Fruit fly (Drosophila melanogaster): ENCODE measurements around the gene slou.
A peak's percentile ranks its signal among the peaks of the same experiment; 100 is the strongest.

Gene slou

DNA sequence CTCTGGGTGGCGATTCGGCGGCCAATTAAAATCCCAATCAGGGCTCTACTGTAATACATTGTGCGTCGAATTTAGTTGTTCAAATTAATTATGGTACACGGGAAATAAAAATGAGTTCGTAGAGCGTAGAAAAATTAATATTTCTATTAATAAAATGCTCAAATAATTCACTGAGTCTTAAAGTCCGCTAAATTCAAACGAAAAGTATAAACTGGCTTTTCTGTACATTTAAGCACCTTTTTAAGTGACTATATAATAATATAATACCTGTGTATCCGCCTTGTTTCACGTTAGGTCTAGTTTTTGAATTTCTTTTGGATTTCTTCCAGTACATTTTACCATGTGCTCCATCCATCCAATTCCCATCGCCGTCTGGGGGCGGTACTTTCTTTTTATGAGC, 9.8 kb upstream of the slou start:
- no peak for TF ChIP-seq CG17801 (GFP tag; optimal IDR thresholded peaks at IDR 0.05; ENCODE audit: partially characterized antibody)

DNA sequence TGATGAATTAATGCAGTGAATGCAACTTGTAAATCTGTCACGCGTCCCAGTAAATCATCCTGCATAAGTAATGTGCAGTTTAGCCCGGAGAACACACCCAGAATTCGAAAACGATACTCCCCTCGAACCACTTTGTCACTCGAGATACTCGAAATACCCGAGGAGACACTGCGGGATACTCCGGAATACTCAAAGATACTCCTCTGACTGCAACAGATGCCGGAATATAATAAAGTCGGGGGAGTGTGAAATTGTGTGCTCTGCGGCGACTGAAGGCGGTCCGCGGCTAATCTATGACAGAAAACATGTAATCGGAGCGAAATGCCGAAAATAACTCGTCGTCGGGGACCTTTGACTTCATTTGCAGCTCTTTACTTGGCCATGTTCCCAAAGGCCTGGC, 9.4 kb upstream of the slou start:
- no peak for TF ChIP-seq CG17801 (GFP tag; optimal IDR thresholded peaks at IDR 0.05; ENCODE audit: partially characterized antibody)

DNA sequence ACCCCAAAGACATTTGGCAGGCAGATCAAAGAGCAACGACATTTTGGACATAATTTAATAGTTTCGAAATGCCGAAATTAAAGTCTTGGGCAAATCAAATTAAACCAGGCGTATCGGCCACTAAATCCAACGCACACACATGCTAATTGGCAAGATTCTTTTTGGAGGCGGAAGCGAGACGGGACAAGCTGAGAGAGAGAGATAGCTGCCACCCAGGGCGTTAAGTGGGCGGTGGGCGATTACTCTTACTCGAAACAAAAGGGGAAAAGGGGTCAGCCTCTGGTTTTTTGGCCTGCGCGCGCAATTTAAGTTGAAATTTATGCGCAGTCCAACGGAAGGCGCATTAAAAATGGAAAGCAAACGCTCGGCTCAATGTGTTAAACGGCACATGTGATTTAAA, 6.3 kb upstream of the slou start:
- TF ChIP-seq CG17801 (GFP tag; optimal IDR thresholded peaks at IDR 0.05; ENCODE audit: partially characterized antibody) = no peak

DNA sequence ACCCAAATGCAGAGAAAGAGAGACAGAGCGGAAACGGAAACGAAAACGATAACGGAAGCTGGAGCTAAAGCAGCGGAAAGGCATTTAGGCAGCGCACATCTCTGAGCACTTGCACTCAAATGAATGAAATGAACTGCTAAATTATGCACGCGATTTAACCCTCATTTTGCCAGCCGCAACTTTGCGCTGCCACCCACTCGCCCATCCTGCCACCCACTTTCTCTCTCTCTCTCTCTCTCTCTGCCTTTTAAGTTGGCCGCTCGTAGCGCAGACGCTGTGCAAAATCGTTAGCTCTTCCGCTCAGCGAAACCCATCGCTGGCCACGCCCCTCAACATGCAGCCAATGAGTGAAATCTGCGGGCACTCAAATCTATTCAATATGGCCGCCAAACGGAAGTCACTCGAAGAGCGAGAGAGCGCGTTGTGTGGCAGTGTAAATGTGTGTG, 4.5 kb upstream of the slou start:
- no peak for TF ChIP-seq CG17801 (GFP tag; optimal IDR thresholded peaks at IDR 0.05; ENCODE audit: partially characterized antibody)

DNA sequence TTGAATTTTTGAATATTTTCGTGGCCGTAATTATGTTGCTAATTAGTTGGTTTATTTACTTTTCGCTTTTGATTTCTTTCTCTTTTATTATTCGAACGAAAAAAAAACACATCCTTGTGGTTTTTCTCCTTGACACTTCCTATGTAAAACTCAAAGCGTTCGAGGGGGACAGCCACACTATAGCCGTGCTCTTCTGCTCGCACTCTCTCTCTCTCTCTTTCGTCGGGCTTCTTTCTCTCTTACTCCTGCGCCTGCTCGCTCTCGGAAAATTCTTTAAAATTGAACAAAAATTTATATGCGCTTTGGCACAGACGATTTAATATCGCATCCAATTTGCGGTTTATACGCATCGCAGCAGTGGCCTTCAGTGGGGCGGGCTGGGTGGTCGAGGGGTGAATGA, 902 bp upstream of the slou start:
- no peak for TF ChIP-seq CG17801 (GFP tag; optimal IDR thresholded peaks at IDR 0.05; ENCODE audit: partially characterized antibody)

DNA sequence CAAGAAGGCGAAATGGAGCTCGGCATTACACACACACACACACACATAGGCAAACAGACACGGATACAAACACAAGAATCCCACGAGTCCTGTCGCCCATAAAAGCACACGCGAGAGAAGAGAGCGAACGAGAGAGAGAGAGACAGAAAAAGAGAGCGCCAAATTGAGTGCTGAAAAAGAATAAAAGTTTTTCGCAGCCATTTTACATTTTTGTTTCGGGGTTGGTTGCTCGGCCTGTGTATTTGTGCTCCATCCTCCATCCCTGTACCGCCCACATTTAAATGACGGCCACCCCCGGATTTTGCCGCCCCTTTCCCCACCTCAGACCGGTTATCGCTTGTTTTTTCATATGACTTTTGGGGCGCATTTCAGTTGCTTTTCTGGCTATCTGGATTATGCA, 5.4 kb downstream of the slou start:
- no peak for TF ChIP-seq CG17801 (GFP tag; optimal IDR thresholded peaks at IDR 0.05; ENCODE audit: partially characterized antibody)

DNA sequence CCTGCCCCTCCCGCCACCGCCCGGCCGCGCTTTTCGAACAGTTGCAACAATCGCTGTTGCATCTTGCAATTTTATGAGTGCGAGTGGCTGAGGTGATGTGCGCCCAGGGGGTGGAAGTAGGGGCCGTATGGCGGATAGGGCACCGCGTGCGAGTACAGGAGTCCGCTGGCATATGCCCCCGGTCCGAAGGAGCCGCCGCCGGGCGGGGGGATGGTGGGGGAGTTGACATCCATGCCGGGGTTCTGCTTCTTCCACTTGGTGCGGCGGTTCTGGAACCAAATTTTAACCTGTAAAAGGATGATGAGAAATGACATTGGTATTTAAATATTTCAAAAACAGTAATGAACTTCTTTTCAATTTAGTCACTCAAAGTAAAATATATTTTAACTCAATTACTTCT, 8.0 kb downstream of the slou start:
- TF ChIP-seq CG17801 (GFP tag; optimal IDR thresholded peaks at IDR 0.05; ENCODE audit: partially characterized antibody) = no peak

DNA sequence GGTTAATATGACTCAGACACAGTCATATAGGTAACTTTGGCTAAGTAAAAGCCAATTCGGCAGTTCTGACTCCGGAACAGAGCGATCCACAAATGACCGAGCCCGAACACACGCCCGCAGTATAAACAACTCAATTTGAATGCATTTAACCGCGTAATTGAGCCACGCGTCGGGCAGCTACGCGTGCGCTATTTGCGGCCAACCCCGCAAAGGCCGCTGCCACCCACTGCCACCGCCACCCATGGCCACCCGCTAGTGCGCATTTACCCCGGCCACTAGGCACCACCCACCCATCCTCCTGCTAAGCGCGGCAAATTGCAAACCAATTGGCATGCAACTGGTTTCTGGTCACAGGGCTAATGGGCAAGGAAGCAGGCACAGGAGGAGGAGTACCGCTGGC, 12.9 kb downstream of the slou start:
- no peak for TF ChIP-seq CG17801 (GFP tag; optimal IDR thresholded peaks at IDR 0.05; ENCODE audit: partially characterized antibody)

DNA sequence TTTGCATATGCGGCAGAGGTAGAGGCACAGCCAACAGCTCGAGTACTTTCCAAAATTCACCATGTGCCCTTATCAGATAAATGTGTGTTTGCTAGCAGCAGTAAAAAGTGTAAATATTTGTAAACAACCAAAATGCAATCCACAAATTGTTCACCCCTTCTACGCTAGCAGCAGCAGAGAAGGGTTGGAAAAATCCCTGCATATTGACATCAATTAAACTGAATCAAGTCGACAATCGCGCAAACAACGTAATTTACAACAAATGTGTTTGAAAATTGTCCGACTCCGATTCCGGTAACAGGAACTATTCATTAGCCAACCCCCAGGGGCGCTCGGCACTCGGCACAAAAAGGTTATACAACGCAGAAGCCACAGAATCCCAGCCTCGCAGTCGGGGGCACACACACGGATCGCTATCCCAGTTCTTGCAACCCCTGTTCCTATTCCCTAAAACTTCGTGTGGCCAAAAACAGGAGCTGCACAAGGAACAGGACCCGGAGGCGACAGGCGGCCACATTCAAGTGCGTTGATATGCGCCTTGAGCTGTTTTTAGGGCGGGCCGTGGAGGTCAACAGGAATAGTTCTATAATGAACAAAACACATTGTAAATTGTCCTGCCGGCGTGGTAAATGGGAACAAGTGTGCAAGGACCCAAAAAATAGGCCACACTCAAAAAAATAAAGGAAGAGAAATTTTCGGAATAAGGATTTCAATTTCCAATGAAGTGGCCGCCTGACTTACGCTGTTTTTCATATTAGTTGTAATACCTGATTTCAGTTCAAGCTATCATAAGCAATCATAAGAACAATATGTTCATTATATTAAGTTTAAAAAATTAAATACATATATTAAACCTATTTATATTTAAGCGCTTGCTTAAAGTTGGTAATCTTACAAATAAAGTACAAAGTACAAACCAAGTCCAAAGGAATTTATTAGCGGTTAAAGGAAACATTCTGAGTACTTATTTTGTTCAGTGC, 22.0 kb downstream of the slou start:
- no peak for TF ChIP-seq CG17801 (GFP tag; optimal IDR thresholded peaks at IDR 0.05; ENCODE audit: partially characterized antibody)

DNA sequence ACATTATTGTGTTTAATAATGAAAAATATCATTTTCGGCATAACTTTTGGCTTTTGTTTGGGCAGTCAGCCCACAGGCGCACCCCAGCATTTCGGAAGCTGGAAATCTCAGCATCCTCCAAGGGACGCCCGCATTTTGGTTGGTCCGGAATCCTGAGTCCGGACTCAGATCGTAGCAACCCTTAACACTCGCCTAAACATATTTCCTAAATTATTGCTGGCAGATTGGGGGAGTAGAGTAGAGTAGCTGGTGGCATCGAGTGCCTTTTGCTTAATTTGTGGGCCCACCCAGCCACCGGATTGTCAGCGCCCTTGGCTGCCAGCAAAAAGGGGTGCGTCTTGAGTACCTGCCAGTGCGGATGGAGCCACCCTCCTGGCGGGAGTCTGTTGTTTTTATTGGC, 22.7 kb downstream of the slou start:
- no peak for TF ChIP-seq CG17801 (GFP tag; optimal IDR thresholded peaks at IDR 0.05; ENCODE audit: partially characterized antibody)

DNA sequence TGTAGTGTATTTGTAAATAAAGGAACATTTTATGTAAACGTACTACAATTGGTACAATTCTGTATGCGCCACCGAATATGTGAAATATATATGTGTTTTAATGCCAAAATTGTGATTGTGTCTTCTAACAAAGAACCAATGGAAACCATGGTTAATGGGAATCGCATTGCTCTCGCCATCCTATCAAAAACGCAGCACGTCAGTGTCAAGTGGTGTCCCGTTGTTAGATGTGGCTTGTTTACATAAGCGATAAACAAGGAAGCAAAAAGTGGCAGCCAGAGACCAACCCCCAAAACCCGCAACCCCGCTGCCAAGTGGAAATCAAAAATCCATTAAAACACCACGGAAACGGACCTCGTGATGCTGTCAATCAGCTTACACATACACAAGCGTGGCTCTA, 28.5 kb downstream of the slou start:
- no peak for TF ChIP-seq CG17801 (GFP tag; optimal IDR thresholded peaks at IDR 0.05; ENCODE audit: partially characterized antibody)

DNA sequence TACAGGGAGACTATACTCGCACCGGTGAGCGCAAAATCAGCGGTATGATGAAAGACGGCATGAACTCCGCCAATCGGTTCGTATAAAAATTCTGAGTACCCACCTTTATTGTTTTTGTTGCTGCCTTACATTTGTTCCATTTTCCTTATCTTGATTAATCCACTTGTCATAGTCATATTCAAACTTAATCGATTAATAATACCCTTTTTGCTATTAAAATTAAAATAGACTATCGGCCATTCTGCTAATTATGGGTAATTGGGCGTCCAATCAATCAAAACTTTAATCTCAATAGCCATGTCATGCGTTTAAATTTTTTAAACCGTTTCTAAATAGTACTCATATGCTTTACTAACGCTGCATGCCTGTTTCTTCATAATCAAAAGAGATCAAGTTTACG, 32.4 kb downstream of the slou start:
- no peak for TF ChIP-seq CG17801 (GFP tag; optimal IDR thresholded peaks at IDR 0.05; ENCODE audit: partially characterized antibody)

DNA sequence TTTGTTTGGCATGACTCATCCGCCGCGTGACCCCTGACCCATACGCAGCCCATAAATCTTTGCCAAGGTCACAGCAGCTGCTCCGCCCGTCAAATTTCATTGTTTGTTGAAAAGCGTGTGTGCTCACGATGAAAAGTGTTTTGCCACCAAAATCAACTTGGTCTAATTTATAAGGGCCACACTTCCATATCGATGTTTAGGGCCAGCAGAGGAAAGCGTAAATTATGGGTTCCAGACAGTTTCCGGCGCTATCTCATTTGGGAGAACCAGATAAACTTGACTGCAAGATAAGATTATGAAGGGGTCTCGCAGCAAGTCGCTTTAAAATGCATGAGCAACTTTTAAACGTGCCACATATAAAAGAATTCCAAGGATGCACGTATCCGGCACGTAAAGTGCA, 35.2 kb downstream of the slou start:
- no peak for TF ChIP-seq CG17801 (GFP tag; optimal IDR thresholded peaks at IDR 0.05; ENCODE audit: partially characterized antibody)

DNA sequence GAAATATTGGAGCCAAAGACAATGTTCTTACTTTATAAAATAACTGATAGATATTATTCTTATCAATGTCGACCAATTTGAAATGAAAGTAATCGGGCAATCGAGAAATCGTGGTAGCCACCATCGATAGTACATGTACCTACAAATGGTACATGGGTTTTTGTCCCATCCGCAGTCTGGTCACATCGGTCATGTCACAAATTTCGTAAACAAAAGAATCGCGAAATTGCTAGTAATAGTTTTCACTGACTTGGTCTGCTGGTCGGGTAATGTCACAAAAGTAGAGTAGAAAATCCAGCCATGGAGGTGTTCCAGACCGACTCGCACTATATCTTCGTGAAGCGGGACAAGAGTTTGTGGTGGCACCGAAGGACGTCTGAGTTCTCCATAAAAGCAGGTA, 36.2 kb downstream of the slou start, which contains the start of gene sp3:
sp3 (plus strand) TSS at position 173 of the 400 bp plus-strand sequence.
- TF ChIP-seq CG17801 (GFP tag; optimal IDR thresholded peaks at IDR 0.05; ENCODE audit: partially characterized antibody) = peak; percentile 2

DNA sequence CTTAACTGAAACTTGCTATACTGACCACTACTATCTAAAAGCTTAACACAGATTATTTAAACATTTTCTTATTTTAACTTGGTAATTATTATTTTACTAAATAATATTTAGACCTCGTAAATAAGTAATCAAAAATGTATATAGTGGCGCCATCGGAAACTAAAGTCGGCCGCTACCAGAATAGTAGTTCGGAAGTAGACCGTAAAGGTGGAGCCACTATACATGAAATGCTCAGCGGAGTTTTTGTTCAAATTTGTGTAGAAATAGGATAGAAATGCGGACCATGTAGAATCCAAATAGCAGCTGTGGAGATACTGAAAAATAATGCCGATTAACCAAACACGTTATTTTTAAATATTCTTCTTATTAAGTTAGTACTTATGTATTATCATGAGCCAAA, 36.8 kb downstream of the slou start:
- TF ChIP-seq CG17801 (GFP tag; optimal IDR thresholded peaks at IDR 0.05; ENCODE audit: partially characterized antibody) = peak; percentile 88

DNA sequence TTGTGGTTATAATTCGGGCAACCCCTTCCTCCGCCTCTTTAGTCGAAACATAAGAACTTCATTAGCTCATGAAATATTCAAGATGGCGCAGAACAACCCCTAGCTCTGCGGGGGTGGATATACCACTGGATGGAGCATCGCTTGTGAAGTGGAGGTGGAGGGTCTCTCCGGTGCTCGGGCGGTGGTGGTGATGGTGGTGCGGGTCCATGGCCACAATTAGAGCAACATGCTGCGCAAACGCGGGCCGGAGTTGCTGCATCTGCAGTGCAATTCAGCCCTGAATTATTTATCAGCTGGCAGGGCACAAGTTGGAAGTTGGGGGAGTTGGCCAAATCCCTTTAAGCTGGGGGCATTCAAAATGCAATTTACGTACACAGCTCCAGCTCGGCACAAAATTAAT, 46.0 kb downstream of the slou start:
- no peak for TF ChIP-seq CG17801 (GFP tag; optimal IDR thresholded peaks at IDR 0.05; ENCODE audit: partially characterized antibody)

DNA sequence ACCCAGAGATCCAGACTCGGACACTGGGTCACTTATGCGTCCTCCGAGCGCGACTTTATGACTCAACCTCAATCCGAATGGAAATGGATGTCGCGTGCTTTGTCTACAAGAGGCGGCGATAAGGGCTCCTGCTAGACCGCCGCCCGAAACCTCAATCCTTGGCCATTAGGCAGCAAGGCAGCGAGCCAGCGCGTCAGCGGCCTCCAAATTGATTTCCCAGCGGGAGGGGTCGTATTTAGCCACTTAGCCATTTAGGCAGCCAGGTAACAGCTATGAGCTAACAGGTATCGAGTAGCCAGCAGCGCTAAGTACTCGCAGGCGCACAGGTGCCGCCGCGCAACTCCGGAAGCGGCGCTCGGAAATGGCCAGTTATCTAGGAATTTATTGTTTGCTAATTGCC, 50.7 kb downstream of the slou start:
- TF ChIP-seq CG17801 (GFP tag; optimal IDR thresholded peaks at IDR 0.05; ENCODE audit: partially characterized antibody) = no peak

All from ovary, adult (tissue).